Worm (Caenorhabditis elegans): ENCODE data around the gene M03F8.1.

M03F8.1 gene

DNA sequence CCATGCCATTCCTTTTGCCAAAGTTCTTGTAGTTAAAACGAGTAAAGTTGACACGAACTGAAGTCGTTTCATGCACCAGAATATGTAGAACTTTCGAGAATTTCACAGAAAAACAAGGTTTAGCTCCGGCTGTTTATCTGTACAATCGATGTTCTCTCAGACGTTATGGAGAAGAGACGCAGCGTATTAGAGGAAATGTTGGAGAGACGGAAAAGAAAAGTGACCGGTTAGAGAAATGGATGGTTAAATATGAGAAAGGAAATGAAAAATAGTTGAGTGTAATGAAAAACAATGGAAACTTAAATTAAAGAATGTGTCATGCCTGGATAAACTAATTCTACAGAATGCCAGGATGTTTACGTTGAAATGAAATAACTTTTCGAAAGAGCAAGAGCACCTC, 12.5 kb downstream of the M03F8.1 start, which contains the start of gene pcm-1:
Gene pcm-1, minus strand, starts transcription at position 187 of the 400 bp plus-strand sequence.
- TF ChIP-seq pqm-1 (tag; optimal IDR thresholded peaks at IDR 0.05) (no peak), nhr-25 (tag; optimal IDR thresholded peaks at IDR 0.05; ENCODE audit: borderline replicate concordance, insufficient read depth) (no peak), duxl-1 (tag; optimal IDR thresholded peaks at IDR 0.05; ENCODE audit: poor library complexity) (no peak), mep-1 (tag; optimal IDR thresholded peaks at IDR 0.05) (peak; percentile 13), dmd-6 (GFP tag; IDR thresholded peaks at IDR 0.05) (no peak), F37D6.2 (tag; optimal IDR thresholded peaks at IDR 0.05) (no peak), unc-62 (GFP tag; optimal IDR thresholded peaks at IDR 0.05 in 1 of 2) (peak in 1 of 2 experiments; percentile 97), unc-62 (tag; optimal IDR thresholded peaks at IDR 0.05) (no peak), lin-38 (GFP tag; IDR thresholded peaks at IDR 0.05) (no peak), daf-16 (GFP tag; optimal IDR thresholded peaks at IDR 0.05) (peak in 1 of 2 experiments; percentile 71), daf-16 (tag; optimal IDR thresholded peaks at IDR 0.05) (peak; percentile 92), tag-97 (GFP tag; IDR thresholded peaks at IDR 0.05) (no peak), lsy-2 (tag; optimal IDR thresholded peaks at IDR 0.05) (peak in 1 of 2 experiments; percentile 49), snpc-4 (tag; optimal IDR thresholded peaks at IDR 0.05) (no peak), hlh-11 (tag; optimal IDR thresholded peaks at IDR 0.05) (peak; percentile 59), hlh-30 (tag; optimal IDR thresholded peaks at IDR 0.05; ENCODE audit: insufficient read depth) (peak; percentile 30), nhr-6 (tag; optimal IDR thresholded peaks at IDR 0.05) (no peak), ZK337.2 (GFP tag; IDR thresholded peaks at IDR 0.05) (no peak), ceh-82 (tag; optimal IDR thresholded peaks at IDR 0.05) (no peak), Y5F2A.4 (GFP tag; optimal IDR thresholded peaks at IDR 0.05) (no peak), ceh-62 (tag; optimal IDR thresholded peaks at IDR 0.05) (no peak), nhr-48 (tag; optimal IDR thresholded peaks at IDR 0.05) (no peak), ama-1 (optimal IDR thresholded peaks at IDR 0.05) (no peak), saeg-2 (GFP tag; IDR thresholded peaks at IDR 0.05) (no peak), ceh-32 (tag; optimal IDR thresholded peaks at IDR 0.05; ENCODE audit: poor library complexity) (no peak), dpl-1 (GFP tag; optimal IDR thresholded peaks at IDR 0.05) (no peak), jun-1 (tag; optimal IDR thresholded peaks at IDR 0.05) (no peak), T20F7.1 (GFP tag; optimal IDR thresholded peaks at IDR 0.05) (no peak), rbr-2 (tag; optimal IDR thresholded peaks at IDR 0.05) (peak; percentile 5), nhr-11 (tag; optimal IDR thresholded peaks at IDR 0.05) (no peak), ceh-28 (tag; optimal IDR thresholded peaks at IDR 0.05) (peak; percentile 42), arid-1 (GFP tag; conservative IDR thresholded peaks at IDR 0.05) (no peak), madf-9 (GFP tag; conservative IDR thresholded peaks at IDR 0.05) (no peak)

DNA sequence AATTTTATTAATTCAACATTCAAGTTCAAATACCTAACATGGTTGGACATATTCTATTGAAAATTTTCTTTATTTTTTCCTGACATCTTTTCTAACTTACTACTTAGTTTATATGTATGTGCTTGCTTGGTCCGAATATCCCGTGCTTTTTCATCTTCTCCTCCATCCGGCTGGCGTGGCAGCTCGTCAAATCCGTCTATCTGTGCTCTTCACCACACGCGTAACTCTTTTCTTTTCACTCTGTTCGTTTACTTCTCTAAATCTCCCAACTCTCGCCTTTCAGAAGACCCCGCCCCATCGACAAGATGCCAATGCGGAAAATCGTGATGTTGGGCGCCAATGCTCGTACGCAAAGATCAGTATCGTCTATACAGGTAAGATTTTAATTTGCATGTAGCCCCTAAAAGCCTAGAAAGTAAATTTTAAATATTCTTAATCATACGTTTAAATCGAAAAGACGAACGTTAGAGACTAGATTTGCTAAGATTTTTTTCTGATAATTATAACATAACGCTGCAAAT, 13.5 kb downstream of the M03F8.1 start:
- TF ChIP-seq lsy-2 (tag; optimal IDR thresholded peaks at IDR 0.05) (peak in 1 of 2 experiments; percentile 7), tra-1 (GFP tag; IDR thresholded peaks at IDR 0.05) (no peak), ZK337.2 (GFP tag; IDR thresholded peaks at IDR 0.05) (no peak), egl-43 (GFP tag; IDR thresholded peaks at IDR 0.05) (no peak), lir-3 (tag; optimal IDR thresholded peaks at IDR 0.05) (no peak), sdz-12 (GFP tag; optimal IDR thresholded peaks at IDR 0.05) (no peak), nhr-77 (tag; optimal IDR thresholded peaks at IDR 0.05) (no peak), lim-7 (GFP tag; IDR thresholded peaks at IDR 0.05) (no peak), ztf-11 (tag; optimal IDR thresholded peaks at IDR 0.05) (no peak), ceh-28 (tag; optimal IDR thresholded peaks at IDR 0.05) (no peak), Y5F2A.4 (GFP tag; optimal IDR thresholded peaks at IDR 0.05) (no peak), mxl-3 (GFP tag; optimal IDR thresholded peaks at IDR 0.05) (no peak), unc-62 (GFP tag; optimal IDR thresholded peaks at IDR 0.05 in 1 of 2) (peak in 1 of 2 experiments; percentile 95), unc-62 (tag; optimal IDR thresholded peaks at IDR 0.05) (no peak), nhr-6 (tag; optimal IDR thresholded peaks at IDR 0.05) (no peak), mes-2 (tag; optimal IDR thresholded peaks at IDR 0.05; ENCODE audit: poor library complexity, severe bottlenecking) (no peak), fkh-10 (GFP tag; optimal IDR thresholded peaks at IDR 0.05) (peak; percentile 18), hlh-11 (tag; optimal IDR thresholded peaks at IDR 0.05) (peak; percentile 28), zfp-3 (GFP tag; conservative IDR thresholded peaks at IDR 0.05) (no peak), ceh-44 (GFP tag; IDR thresholded peaks at IDR 0.05) (no peak), pha-4 (GFP tag; IDR thresholded peaks at IDR 0.05) (no peak), pha-4 (tag; optimal IDR thresholded peaks at IDR 0.05) (no peak), hlh-30 (tag; optimal IDR thresholded peaks at IDR 0.05; ENCODE audit: insufficient read depth) (peak; percentile 56), Y48G9A.11 (GFP tag; IDR thresholded peaks at IDR 0.05) (no peak), attf-4 (tag; optimal IDR thresholded peaks at IDR 0.05) (no peak), mep-1 (tag; optimal IDR thresholded peaks at IDR 0.05) (peak; percentile 23)
